Worm (Caenorhabditis elegans) whole organism, midembryonic: ENCODE measurements around the gene pak-1.

Experiments used
- T22C8.4 ChIP-seq: fragments of 200-800 bp; sonication (Bioruptor generic); IDR thresholded peaks from 2 replicates; pipeline ENCODE4 v1.3.6; 2022; ENCODE audit warnings: missing genetic modification characterization, missing compliant biosample characterization
- cog-1 ChIP-seq: sonication (generic microtip); optimal IDR thresholded peaks from 2 replicates; lab custom pipeline; 2016; ENCODE audit warnings: missing genetic modification characterization, missing compliant biosample characterization
- flt-1 ChIP-seq: fragments of 200-800 bp; sonication (Bioruptor generic); IDR thresholded peaks from 2 replicates; pipeline ENCODE4 v1.3.6; 2022; ENCODE audit warnings: missing genetic modification characterization, missing compliant biosample characterization
- klf-2 ChIP-seq: fragments of 200-800 bp; sonication (Bioruptor generic); conservative IDR thresholded peaks from 2 replicates; pipeline ENCODE4 v1.3.6; 2022; ENCODE audit warnings: missing genetic modification reagents, missing genetic modification characterization, missing compliant biosample characterization
- med-1 ChIP-seq: sonication (generic microtip); optimal IDR thresholded peaks from 2 replicates; lab custom pipeline; 2017; ENCODE audit warnings: missing genetic modification characterization, mild to moderate bottlenecking, missing compliant biosample characterization, antibody characterized with exemption, missing genetic modification reagents; ENCODE audit not compliant: insufficient read depth
- ref-1 ChIP-seq: fragments of 200-800 bp; sonication (Bioruptor generic); conservative IDR thresholded peaks from 2 replicates; pipeline ENCODE4 v1.3.6; 2022; ENCODE audit warnings: missing genetic modification reagents, missing genetic modification characterization, missing compliant biosample characterization
- tab-1 ChIP-seq: fragments of 200-800 bp; sonication (Bioruptor generic); IDR thresholded peaks from 2 replicates; pipeline ENCODE4 v1.3.6; 2022; ENCODE audit warnings: missing genetic modification characterization, missing compliant biosample characterization
- ztf-23 ChIP-seq: fragments of 200-800 bp; sonication (Bioruptor generic); IDR thresholded peaks from 2 replicates; pipeline ENCODE4 v1.3.6; 2022; ENCODE audit warnings: missing genetic modification reagents, missing genetic modification characterization, missing compliant biosample characterization
- ztf-29 ChIP-seq: fragments of 200-800 bp; sonication (Bioruptor generic); IDR thresholded peaks from 2 replicates; pipeline ENCODE4 v1.3.6; 2022; ENCODE audit warnings: missing genetic modification reagents, missing genetic modification characterization, missing compliant biosample characterization

The pak-1 gene

DNA sequence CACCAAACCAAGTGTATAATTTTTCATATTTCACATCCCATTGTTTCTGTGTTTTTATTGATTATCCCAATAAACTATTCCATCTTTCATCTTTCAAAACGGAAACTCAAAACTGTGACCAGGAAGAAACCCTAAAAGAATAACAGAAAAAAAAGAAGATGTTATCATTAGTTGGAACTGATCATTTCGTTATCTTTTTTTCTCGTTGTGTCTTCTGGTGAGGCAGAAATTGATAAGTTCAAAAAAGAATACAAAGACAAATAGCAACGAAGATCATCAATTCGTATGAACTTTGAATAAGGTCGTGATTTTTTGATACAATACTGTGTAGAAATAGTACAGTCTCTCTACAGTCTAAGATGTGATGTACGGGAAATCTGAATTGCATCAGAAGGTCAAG, 33.4 kb upstream of the pak-1 start:
- TF ChIP-seq T22C8.4 (GFP tag; lab: Robert Waterston, UW) (no peak), ztf-23 (GFP tag; lab: Robert Waterston, UW) (no peak), ztf-29 (GFP tag; lab: Robert Waterston, UW) (no peak)

- TF ChIP-seq ref-1 (GFP tag; lab: Robert Waterston, UW), result no peak
These were observed 26.8 kb upstream of the pak-1 start, which contains the start of gene lgc-58 for ce11 chrX:6075209-6075608. Gene lgc-58 (plus strand): TSS chrX:6075509.

- TF ChIP-seq cog-1 (tag; lab: Kevin White, UChicago), result peak; percentile 18
- TF ChIP-seq tab-1, result no peak
These were observed 18.2 kb upstream of the pak-1 start for ce11 chrX:6066618-6067017.

- no peak for TF ChIP-seq cog-1 (tag; lab: Kevin White, UChicago)
- no peak for TF ChIP-seq T22C8.4 (GFP tag; lab: Robert Waterston, UW)
- no peak for TF ChIP-seq tab-1
- TF ChIP-seq med-1 (GFP tag; lab: Kevin White, UChicago), result no peak
- no peak for TF ChIP-seq ztf-29 (GFP tag; lab: Robert Waterston, UW)
- TF ChIP-seq ztf-23 (GFP tag; lab: Robert Waterston, UW), result no peak
- no peak for TF ChIP-seq flt-1 (GFP tag; lab: Robert Waterston, UW)
- no peak for TF ChIP-seq klf-2 (GFP tag; lab: Robert Waterston, UW)
- no peak for TF ChIP-seq ref-1 (GFP tag; lab: Robert Waterston, UW)
These were observed 17.6 kb upstream of the pak-1 start, which contains the start of gene ptr-4 for ce11 chrX:6065936-6066452. Gene ptr-4 (minus strand): TSS chrX:6065986.

DNA sequence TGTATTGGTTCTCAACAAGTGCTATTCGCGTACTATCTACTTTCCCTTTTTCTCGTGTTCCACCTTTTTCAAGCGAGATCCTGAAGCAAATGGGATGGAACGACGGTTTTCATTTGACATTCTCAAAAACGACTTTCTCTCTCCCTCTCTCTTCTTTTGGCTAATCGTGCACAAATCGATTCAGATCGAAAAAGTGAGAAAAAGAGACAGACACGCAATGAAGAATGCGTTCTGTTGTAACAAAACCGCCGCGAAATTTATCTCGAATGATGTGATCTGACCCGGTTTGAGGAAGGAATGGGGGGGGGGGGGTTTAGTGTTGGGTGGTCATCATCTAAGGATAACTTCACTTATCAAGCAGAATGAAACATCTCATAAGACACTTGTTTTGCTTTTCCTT, 16.0 kb upstream of the pak-1 start:
- TF ChIP-seq ztf-23 (GFP tag; lab: Robert Waterston, UW) (no peak), klf-2 (GFP tag; lab: Robert Waterston, UW) (no peak), med-1 (GFP tag; lab: Kevin White, UChicago) (no peak), tab-1 (no peak), ztf-29 (GFP tag; lab: Robert Waterston, UW) (no peak), T22C8.4 (GFP tag; lab: Robert Waterston, UW) (no peak)

DNA sequence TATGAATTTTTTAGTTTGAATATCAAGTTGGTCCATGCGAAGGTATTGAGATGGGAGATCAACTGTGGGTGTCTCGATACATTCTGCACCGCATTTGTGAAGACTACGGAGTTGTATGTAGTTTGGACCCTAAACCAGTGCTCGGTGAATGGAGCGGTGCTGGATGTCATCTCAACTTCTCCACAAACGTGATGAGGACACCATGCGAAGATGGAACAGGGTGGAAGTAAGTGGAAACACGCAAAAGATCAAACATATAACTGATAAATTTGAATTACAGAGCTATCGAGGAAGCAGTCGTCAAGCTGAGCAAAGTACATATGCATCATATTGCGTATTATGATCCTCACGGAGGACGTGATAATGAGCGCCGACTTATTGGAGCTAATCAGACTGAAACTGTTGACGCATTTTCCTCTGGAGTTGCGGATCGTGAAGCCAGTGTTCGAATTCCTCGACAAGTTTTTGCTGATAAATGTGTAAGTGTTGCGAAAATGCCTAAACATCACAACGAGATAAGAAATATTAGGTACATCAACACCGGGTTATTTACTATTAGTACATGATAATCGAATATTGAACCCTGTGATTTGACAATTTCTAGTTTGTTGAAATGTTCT, 10.9 kb upstream of the pak-1 start:
- no peak for TF ChIP-seq ztf-23 (GFP tag; lab: Robert Waterston, UW)
- TF ChIP-seq cog-1 (tag; lab: Kevin White, UChicago), result no peak
- TF ChIP-seq ref-1 (GFP tag; lab: Robert Waterston, UW), result no peak
- TF ChIP-seq flt-1 (GFP tag; lab: Robert Waterston, UW), result no peak
- no peak for TF ChIP-seq klf-2 (GFP tag; lab: Robert Waterston, UW)
- TF ChIP-seq tab-1, result no peak

ce11 chrX:6057580-6058305, 9.3 kb upstream of the pak-1 start, which contains the start of gene gln-1:
Gene gln-1 (plus strand): TSS chrX:6058255.
- TF ChIP-seq ztf-23 (GFP tag; lab: Robert Waterston, UW) (0 out of 2 replicates have a peak, but pooled peaks have one; percentile 18), T22C8.4 (GFP tag; lab: Robert Waterston, UW) (no peak)

DNA sequence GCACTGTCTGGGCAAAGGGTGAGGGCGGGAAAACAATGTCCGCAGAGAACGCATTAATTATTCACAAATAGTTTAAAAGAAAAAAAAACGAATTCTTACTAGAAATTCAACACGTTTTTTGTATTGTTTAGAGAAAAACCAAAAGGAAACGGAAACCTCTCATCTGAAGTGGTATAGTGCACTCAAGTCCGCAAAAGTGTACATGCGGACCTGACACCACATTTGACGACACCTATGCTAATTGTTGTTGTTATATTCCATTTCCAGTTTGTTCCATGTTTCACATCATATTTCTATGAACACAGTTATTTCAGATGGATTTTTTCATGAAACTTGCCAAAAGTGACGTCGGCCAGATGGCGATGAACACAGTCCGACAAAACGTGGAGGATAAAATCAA, 4.3 kb upstream of the pak-1 start, which contains the start of gene C45B2.6:
C45B2.6 (plus strand) TSS at position 136 of the 400 bp plus-strand sequence.
- TF ChIP-seq ztf-23 (GFP tag; lab: Robert Waterston, UW) (no peak), ref-1 (GFP tag; lab: Robert Waterston, UW) (no peak), klf-2 (GFP tag; lab: Robert Waterston, UW) (no peak), T22C8.4 (GFP tag; lab: Robert Waterston, UW) (no peak), flt-1 (GFP tag; lab: Robert Waterston, UW) (no peak), tab-1 (no peak), med-1 (GFP tag; lab: Kevin White, UChicago) (no peak), ztf-29 (GFP tag; lab: Robert Waterston, UW) (no peak), cog-1 (tag; lab: Kevin White, UChicago) (no peak)

DNA sequence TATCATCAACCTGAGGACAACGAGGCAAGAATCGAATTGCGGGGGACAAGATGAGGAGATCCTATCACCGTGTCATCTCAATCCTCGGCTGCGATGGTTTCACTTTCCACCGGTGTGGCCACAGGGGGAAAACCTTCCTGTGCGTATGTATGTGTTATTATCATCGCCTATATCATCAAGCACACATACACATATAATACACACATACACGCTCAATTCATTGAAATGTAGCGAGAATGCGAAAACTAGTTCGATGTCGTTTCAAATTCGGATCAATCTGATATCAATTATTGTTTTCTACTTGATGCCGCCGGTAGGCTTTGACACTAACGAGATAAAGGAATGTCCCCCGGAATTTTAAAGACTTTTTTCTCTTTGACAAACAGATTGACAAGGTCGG, 2.4 kb upstream of the pak-1 start:
- TF ChIP-seq T22C8.4 (GFP tag; lab: Robert Waterston, UW) (no peak), med-1 (GFP tag; lab: Kevin White, UChicago) (no peak), ztf-23 (GFP tag; lab: Robert Waterston, UW) (no peak), flt-1 (GFP tag; lab: Robert Waterston, UW) (no peak)

DNA sequence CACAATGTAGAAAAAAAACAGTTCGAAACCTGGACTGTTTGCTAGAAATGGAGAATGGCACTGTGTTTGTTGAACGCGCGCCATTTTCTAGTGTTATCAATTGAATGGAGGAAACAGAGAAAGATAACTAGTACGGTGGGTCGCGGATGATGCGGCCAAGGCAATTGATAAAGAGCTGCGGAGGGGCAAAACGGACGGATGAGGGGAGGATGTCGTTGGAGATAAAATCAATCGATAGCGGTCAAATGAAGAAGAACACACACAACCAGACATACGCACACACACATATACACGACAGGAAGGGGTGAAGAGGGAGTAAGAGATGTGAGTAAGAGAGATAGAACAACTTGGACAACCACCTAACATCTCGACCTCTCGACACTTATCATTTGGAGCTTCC, 1.7 kb upstream of the pak-1 start:
- TF ChIP-seq ref-1 (GFP tag; lab: Robert Waterston, UW), result no peak
- TF ChIP-seq ztf-29 (GFP tag; lab: Robert Waterston, UW), result no peak
- 0 out of 2 replicates have a peak, but pooled peaks have one; percentile 19 for TF ChIP-seq flt-1 (GFP tag; lab: Robert Waterston, UW)
- TF ChIP-seq T22C8.4 (GFP tag; lab: Robert Waterston, UW), result peak; percentile 63
- TF ChIP-seq ztf-23 (GFP tag; lab: Robert Waterston, UW), result no peak
- TF ChIP-seq tab-1, result no peak
